Fruit fly (Drosophila melanogaster) Kc167 (cell line): ENCODE results near the gene Tm2.

Experiments
- Myc ChIP-seq: fragments of >200 bp; optimal IDR thresholded peaks from 2 replicates; lab custom pipeline; 2017; ENCODE audit warnings: missing external identifiers
- Sin3A ChIP-seq: fragments of >200 bp; optimal IDR thresholded peaks from 2 replicates; lab custom pipeline; 2018; ENCODE audit warnings: missing external identifiers
- h ChIP-seq: fragments of >200 bp; optimal IDR thresholded peaks from 3 replicates; lab custom pipeline; 2018; ENCODE audit warnings: missing external identifiers
- psq ChIP-seq: fragments of >200 bp; optimal IDR thresholded peaks from 2 replicates; lab custom pipeline; 2017; ENCODE audit warnings: missing external identifiers
- ttk ChIP-seq: sonication (Bioruptor generic); optimal IDR thresholded peaks from 2 replicates; lab custom pipeline; 2017; ENCODE audit warnings: missing external identifiers

DNA sequence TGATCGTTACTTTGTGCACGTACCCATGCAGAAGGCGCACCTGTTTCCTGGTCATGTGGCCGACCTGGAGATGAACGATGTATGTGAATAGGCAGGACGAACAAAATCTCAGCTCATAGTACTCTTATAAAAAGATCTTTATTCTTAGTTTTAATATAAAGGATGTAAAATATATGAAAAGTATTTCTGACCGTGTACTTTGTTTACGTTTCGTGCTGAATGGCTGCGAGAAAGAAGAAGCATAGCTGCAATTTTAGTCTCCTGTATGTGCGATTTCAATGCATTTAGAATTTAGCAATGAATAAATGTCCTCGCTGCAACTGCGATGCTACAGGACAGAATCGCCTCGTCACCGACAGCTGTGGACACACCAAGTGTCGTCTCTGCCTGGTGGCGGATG, 37.8 kb downstream of the Tm2 start, which contains the start of the genes CG42726 and CG42727:
- TF ChIP-seq psq (no peak), ttk (no peak), Sin3A (lab: Kevin White, UChicago) (no peak), Myc (lab: Kevin White, UChicago) (no peak), h (lab: Kevin White, UChicago) (no peak)
